Worm (Caenorhabditis elegans) whole organism, midembryonic: ENCODE results near the gene F39G3.2.

Experiments used
- T22C8.4 ChIP-seq: fragments of 200-800 bp; sonication (Bioruptor generic); IDR thresholded peaks from 2 replicates; pipeline ENCODE4 v1.3.6; 2022; ENCODE audit warnings: missing genetic modification characterization, missing compliant biosample characterization
- cog-1 ChIP-seq: sonication (generic microtip); optimal IDR thresholded peaks from 2 replicates; lab custom pipeline; 2016; ENCODE audit warnings: missing genetic modification characterization, missing compliant biosample characterization
- flt-1 ChIP-seq: fragments of 200-800 bp; sonication (Bioruptor generic); IDR thresholded peaks from 2 replicates; pipeline ENCODE4 v1.3.6; 2022; ENCODE audit warnings: missing genetic modification characterization, missing compliant biosample characterization
- klf-2 ChIP-seq: fragments of 200-800 bp; sonication (Bioruptor generic); conservative IDR thresholded peaks from 2 replicates; pipeline ENCODE4 v1.3.6; 2022; ENCODE audit warnings: missing genetic modification reagents, missing genetic modification characterization, missing compliant biosample characterization
- med-1 ChIP-seq: sonication (generic microtip); optimal IDR thresholded peaks from 2 replicates; lab custom pipeline; 2017; ENCODE audit warnings: missing genetic modification characterization, mild to moderate bottlenecking, missing compliant biosample characterization, antibody characterized with exemption, missing genetic modification reagents; ENCODE audit not compliant: insufficient read depth
- ref-1 ChIP-seq: fragments of 200-800 bp; sonication (Bioruptor generic); conservative IDR thresholded peaks from 2 replicates; pipeline ENCODE4 v1.3.6; 2022; ENCODE audit warnings: missing genetic modification reagents, missing genetic modification characterization, missing compliant biosample characterization
- tab-1 ChIP-seq: fragments of 200-800 bp; sonication (Bioruptor generic); IDR thresholded peaks from 2 replicates; pipeline ENCODE4 v1.3.6; 2022; ENCODE audit warnings: missing genetic modification characterization, missing compliant biosample characterization
- ztf-23 ChIP-seq: fragments of 200-800 bp; sonication (Bioruptor generic); IDR thresholded peaks from 2 replicates; pipeline ENCODE4 v1.3.6; 2022; ENCODE audit warnings: missing genetic modification reagents, missing genetic modification characterization, missing compliant biosample characterization
- ztf-29 ChIP-seq: fragments of 200-800 bp; sonication (Bioruptor generic); IDR thresholded peaks from 2 replicates; pipeline ENCODE4 v1.3.6; 2022; ENCODE audit warnings: missing genetic modification reagents, missing genetic modification characterization, missing compliant biosample characterization

Gene F39G3.2

ce11 chrV:4700189-4700588 lies 37.4 kb upstream of the F39G3.2 start, which contains the start of gene ZC266.1:
Gene ZC266.1 (minus strand): TSS chrV:4700289.
- no peak for TF ChIP-seq med-1 (GFP tag; lab: Kevin White, UChicago)
- TF ChIP-seq flt-1 (GFP tag; lab: Robert Waterston, UW) = no peak
- TF ChIP-seq klf-2 (GFP tag; lab: Robert Waterston, UW) = no peak

ce11 chrV:4707646-4708045 lies 30.0 kb upstream of the F39G3.2 start:
- no peak for TF ChIP-seq ztf-23 (GFP tag; lab: Robert Waterston, UW)
- TF ChIP-seq tab-1 (GFP tag; lab: Robert Waterston, UW) = no peak
- no peak for TF ChIP-seq ztf-29 (GFP tag; lab: Robert Waterston, UW)
- TF ChIP-seq flt-1 (GFP tag; lab: Robert Waterston, UW) = no peak
- TF ChIP-seq med-1 (GFP tag; lab: Kevin White, UChicago) = no peak
- TF ChIP-seq klf-2 (GFP tag; lab: Robert Waterston, UW) = no peak

- no peak for TF ChIP-seq flt-1 (GFP tag; lab: Robert Waterston, UW)
- TF ChIP-seq tab-1 (GFP tag; lab: Robert Waterston, UW) = no peak
- no peak for TF ChIP-seq T22C8.4 (GFP tag; lab: Robert Waterston, UW)
- no peak for TF ChIP-seq med-1 (GFP tag; lab: Kevin White, UChicago)
- no peak for TF ChIP-seq cog-1 (tag; lab: Kevin White, UChicago)
- TF ChIP-seq ref-1 (GFP tag; lab: Robert Waterston, UW) = no peak
- TF ChIP-seq ztf-29 (GFP tag; lab: Robert Waterston, UW) = no peak
- TF ChIP-seq ztf-23 (GFP tag; lab: Robert Waterston, UW) = no peak
- TF ChIP-seq klf-2 (GFP tag; lab: Robert Waterston, UW) = no peak
Measured at ce11 chrV:4710464-4710863, 27.2 kb upstream of the F39G3.2 start, which contains the start of gene oac-24. Gene oac-24 (plus strand): TSS chrV:4710764.

- TF ChIP-seq tab-1 (GFP tag; lab: Robert Waterston, UW) (no peak), med-1 (GFP tag; lab: Kevin White, UChicago) (no peak), cog-1 (tag; lab: Kevin White, UChicago) (no peak), ztf-29 (GFP tag; lab: Robert Waterston, UW) (no peak), ref-1 (GFP tag; lab: Robert Waterston, UW) (no peak)
Measured at ce11 chrV:4719965-4720364, 17.7 kb upstream of the F39G3.2 start, which contains the start of gene prx-6. Gene prx-6 (minus strand): TSS chrV:4720093.

ce11 chrV:4720884-4721464 lies 16.7 kb upstream of the F39G3.2 start:
- TF ChIP-seq tab-1 (GFP tag; lab: Robert Waterston, UW) = no peak
- TF ChIP-seq cog-1 (tag; lab: Kevin White, UChicago) = no peak
- TF ChIP-seq klf-2 (GFP tag; lab: Robert Waterston, UW) = no peak
- no peak for TF ChIP-seq flt-1 (GFP tag; lab: Robert Waterston, UW)
- TF ChIP-seq ztf-23 (GFP tag; lab: Robert Waterston, UW) = no peak

- no peak for TF ChIP-seq ref-1 (GFP tag; lab: Robert Waterston, UW)
- TF ChIP-seq T22C8.4 (GFP tag; lab: Robert Waterston, UW) = no peak
- TF ChIP-seq flt-1 (GFP tag; lab: Robert Waterston, UW) = no peak
- TF ChIP-seq klf-2 (GFP tag; lab: Robert Waterston, UW) = no peak
- TF ChIP-seq ztf-29 (GFP tag; lab: Robert Waterston, UW) = no peak
- no peak for TF ChIP-seq cog-1 (tag; lab: Kevin White, UChicago)
- no peak for TF ChIP-seq ztf-23 (GFP tag; lab: Robert Waterston, UW)
- no peak for TF ChIP-seq med-1 (GFP tag; lab: Kevin White, UChicago)
- TF ChIP-seq tab-1 (GFP tag; lab: Robert Waterston, UW) = no peak
Measured at ce11 chrV:4722314-4722713, 15.3 kb upstream of the F39G3.2 start, which contains the start of gene F39G3.5. Gene F39G3.5 (plus strand): TSS chrV:4722614.

- TF ChIP-seq klf-2 (GFP tag; lab: Robert Waterston, UW) (no peak), T22C8.4 (GFP tag; lab: Robert Waterston, UW) (no peak), flt-1 (GFP tag; lab: Robert Waterston, UW) (no peak), med-1 (GFP tag; lab: Kevin White, UChicago) (no peak), cog-1 (tag; lab: Kevin White, UChicago) (no peak), ztf-23 (GFP tag; lab: Robert Waterston, UW) (no peak), ref-1 (GFP tag; lab: Robert Waterston, UW) (no peak), tab-1 (GFP tag; lab: Robert Waterston, UW) (no peak)
Measured at ce11 chrV:4724453-4724852, 13.2 kb upstream of the F39G3.2 start, which contains the start of gene F39G3.4. Gene F39G3.4 (plus strand): TSS chrV:4724753.

- TF ChIP-seq ztf-23 (GFP tag; lab: Robert Waterston, UW) = no peak
- no peak for TF ChIP-seq med-1 (GFP tag; lab: Kevin White, UChicago)
- no peak for TF ChIP-seq klf-2 (GFP tag; lab: Robert Waterston, UW)
- TF ChIP-seq ztf-29 (GFP tag; lab: Robert Waterston, UW) = no peak
- TF ChIP-seq cog-1 (tag; lab: Kevin White, UChicago) = no peak
- TF ChIP-seq flt-1 (GFP tag; lab: Robert Waterston, UW) = no peak
Measured at ce11 chrV:4730075-4730474, 7.6 kb upstream of the F39G3.2 start, which contains the start of gene tig-2. Gene tig-2 (minus strand): TSS chrV:4730161.

ce11 chrV:4731154-4731961 lies 6.3 kb upstream of the F39G3.2 start, which contains the start of gene F39G3.3:
Gene F39G3.3 (plus strand): TSS chrV:4731911.
- peak; percentile 85 for TF ChIP-seq T22C8.4 (GFP tag; lab: Robert Waterston, UW)
- TF ChIP-seq flt-1 (GFP tag; lab: Robert Waterston, UW) = peak; percentile 92
- peak; percentile 77 for TF ChIP-seq ztf-29 (GFP tag; lab: Robert Waterston, UW)
- peak; percentile 96 for TF ChIP-seq med-1 (GFP tag; lab: Kevin White, UChicago)
- TF ChIP-seq klf-2 (GFP tag; lab: Robert Waterston, UW) = peak; percentile 81
- TF ChIP-seq cog-1 (tag; lab: Kevin White, UChicago) = peak; percentile 81
- peak; percentile 64; the same call in 1 of the 2 replicates for TF ChIP-seq ref-1 (GFP tag; lab: Robert Waterston, UW)
- peak; percentile 92 for TF ChIP-seq tab-1 (GFP tag; lab: Robert Waterston, UW)
- peak; percentile 91 for TF ChIP-seq ztf-23 (GFP tag; lab: Robert Waterston, UW)
